Worm (Caenorhabditis elegans) whole organism, L4 larva: ENCODE results near the gene C35C5.8.

ENCODE experiments used
- D1046.2 ChIP-seq: fragments of 200-800 bp; sonication (Bioruptor generic); IDR thresholded peaks from 2 replicates; pipeline ENCODE4 v1.3.6; 2022; ENCODE audit warnings: missing genetic modification characterization, missing compliant biosample characterization
- F37D6.2 ChIP-seq: sonication (generic microtip); optimal IDR thresholded peaks from 2 replicates; lab custom pipeline; 2016; ENCODE audit warnings: mild to moderate bottlenecking, missing genetic modification characterization, missing compliant biosample characterization
- Y48G9A.11 ChIP-seq: fragments of 200-800 bp; sonication (Bioruptor generic); IDR thresholded peaks from 2 replicates; pipeline ENCODE4 v1.3.6; 2022; ENCODE audit warnings: missing genetic modification reagents, missing genetic modification characterization, missing compliant biosample characterization
- Y5F2A.4 ChIP-seq: fragments of 200-800 bp; sonication (Bioruptor generic); optimal IDR thresholded peaks from 2 replicates; lab custom pipeline; 2018; ENCODE audit warnings: mild to moderate bottlenecking, missing genetic modification characterization, missing compliant biosample characterization
- Y75B8A.6 ChIP-seq: fragments of 200-800 bp; sonication (Bioruptor generic); IDR thresholded peaks from 2 replicates; pipeline ENCODE4 v1.3.6; 2022; ENCODE audit warnings: missing genetic modification reagents, missing genetic modification characterization, missing compliant biosample characterization
- aha-1 ChIP-seq: fragments of 150-350 bp; peaks from one replicate; lab custom pipeline; 2014; ENCODE audit warnings: missing biosample characterization, missing genetic modification characterization
- ceh-32 ChIP-seq: sonication (generic microtip); optimal IDR thresholded peaks from 2 replicates; lab custom pipeline; 2016; ENCODE audit warnings: mild to moderate bottlenecking, missing genetic modification characterization, missing compliant biosample characterization; ENCODE audit not compliant: poor library complexity
- ceh-62 ChIP-seq: sonication (generic microtip); optimal IDR thresholded peaks from 2 replicates; lab custom pipeline; 2017; ENCODE audit warnings: missing biosample characterization, missing genetic modification characterization
- ces-1 ChIP-seq: fragments of 150-350 bp; sonication (generic microtip); optimal IDR thresholded peaks from 4 replicates; lab custom pipeline; 2014; ENCODE audit warnings: missing biosample characterization, missing genetic modification reagents, missing genetic modification characterization
- ctbp-1 ChIP-seq: fragments of 200-800 bp; sonication (Bioruptor generic); IDR thresholded peaks from 2 replicates; pipeline ENCODE4 v1.3.6; 2022; ENCODE audit warnings: missing genetic modification reagents, missing genetic modification characterization, missing compliant biosample characterization
- daf-12 ChIP-seq: fragments of 150-350 bp; optimal IDR thresholded peaks from 2 replicates; lab custom pipeline; 2014; ENCODE audit warnings: missing biosample characterization, missing genetic modification reagents, missing genetic modification characterization
- dpl-1 ChIP-seq: fragments of 150-350 bp; optimal IDR thresholded peaks from 2 replicates; lab custom pipeline; 2014; ENCODE audit warnings: missing biosample characterization, missing genetic modification reagents, missing genetic modification characterization
- fkh-10 ChIP-seq: fragments of 150-350 bp; optimal IDR thresholded peaks from 2 replicates; lab custom pipeline; 2014; ENCODE audit warnings: missing biosample characterization, missing genetic modification reagents, missing genetic modification characterization
- hlh-11 ChIP-seq: fragments of 200-800 bp; sonication (Bioruptor generic); optimal IDR thresholded peaks from 2 replicates; lab custom pipeline; 2018; ENCODE audit warnings: mild to moderate bottlenecking, missing genetic modification characterization, missing compliant biosample characterization
- hlh-30 ChIP-seq: sonication (generic microtip); optimal IDR thresholded peaks from 2 replicates; lab custom pipeline; 2017; ENCODE audit warnings: antibody characterized with exemption, mild to moderate bottlenecking, missing genetic modification characterization, missing compliant biosample characterization; ENCODE audit not compliant: insufficient read depth
- hmg-1.1 ChIP-seq: fragments of 200-800 bp; sonication (Bioruptor generic); IDR thresholded peaks from 2 replicates; pipeline ENCODE4 v1.3.6; 2022; ENCODE audit warnings: missing genetic modification reagents, missing genetic modification characterization, missing compliant biosample characterization
- lin-15B ChIP-seq: fragments of 150-350 bp; sonication (generic microtip); optimal IDR thresholded peaks from 3 replicates; lab custom pipeline; 2014; ENCODE audit warnings: missing biosample characterization, missing genetic modification characterization
- mdt-29 ChIP-seq: fragments of 200-800 bp; sonication (Bioruptor generic); IDR thresholded peaks from 2 replicates; pipeline ENCODE4 v1.3.6; 2022; ENCODE audit warnings: missing genetic modification reagents, missing genetic modification characterization, missing compliant biosample characterization
- nhr-111 ChIP-seq: fragments of 200-800 bp; sonication (Bioruptor generic); optimal IDR thresholded peaks from 2 replicates; lab custom pipeline; 2018; ENCODE audit warnings: mild to moderate bottlenecking, missing genetic modification characterization, missing compliant biosample characterization
- nhr-41 ChIP-seq: fragments of 200-800 bp; sonication (Bioruptor generic); IDR thresholded peaks from 2 replicates; pipeline ENCODE4 v1.3.6; 2022; ENCODE audit warnings: missing genetic modification reagents, missing genetic modification characterization, missing compliant biosample characterization
- nhr-48 ChIP-seq: sonication (generic microtip); optimal IDR thresholded peaks from 2 replicates; lab custom pipeline; 2016; ENCODE audit warnings: mild to moderate bottlenecking, missing genetic modification characterization, missing compliant biosample characterization
- nhr-76 ChIP-seq: fragments of 150-350 bp; optimal IDR thresholded peaks from 2 replicates; lab custom pipeline; 2014; ENCODE audit warnings: missing biosample characterization, missing genetic modification characterization
- set-16 ChIP-seq: fragments of 200-800 bp; sonication (Bioruptor generic); IDR thresholded peaks from 2 replicates; pipeline ENCODE4 v1.3.6; 2022; ENCODE audit warnings: missing genetic modification reagents, missing genetic modification characterization, missing compliant biosample characterization
- tag-97 ChIP-seq: fragments of 200-800 bp; sonication (Bioruptor generic); IDR thresholded peaks from 2 replicates; pipeline ENCODE4 v1.3.6; 2022; ENCODE audit warnings: missing genetic modification characterization, missing compliant biosample characterization
- unc-62 ChIP-seq, 3 experiments: fragments of 150-350 bp in 1 of 3; sonication (generic microtip); optimal IDR thresholded peaks in 2 of 3; peaks in 1 of 3; 1 replicate in 1 of 3; 2 replicates in 2 of 3; lab custom pipeline; 2014 to 2017; ENCODE audit warnings: missing biosample characterization in 3 of 3, missing genetic modification characterization in 3 of 3, missing genetic modification reagents in 3 of 3, missing genotype in 1 of 3
- zip-2 ChIP-seq: fragments of 150-350 bp; optimal IDR thresholded peaks from 2 replicates; lab custom pipeline; 2014; ENCODE audit warnings: missing biosample characterization, missing genetic modification characterization
- ztf-7 ChIP-seq: fragments of 150-350 bp; optimal IDR thresholded peaks from 2 replicates; lab custom pipeline; 2014; ENCODE audit warnings: missing biosample characterization, missing genetic modification characterization

The C35C5.8 gene

DNA sequence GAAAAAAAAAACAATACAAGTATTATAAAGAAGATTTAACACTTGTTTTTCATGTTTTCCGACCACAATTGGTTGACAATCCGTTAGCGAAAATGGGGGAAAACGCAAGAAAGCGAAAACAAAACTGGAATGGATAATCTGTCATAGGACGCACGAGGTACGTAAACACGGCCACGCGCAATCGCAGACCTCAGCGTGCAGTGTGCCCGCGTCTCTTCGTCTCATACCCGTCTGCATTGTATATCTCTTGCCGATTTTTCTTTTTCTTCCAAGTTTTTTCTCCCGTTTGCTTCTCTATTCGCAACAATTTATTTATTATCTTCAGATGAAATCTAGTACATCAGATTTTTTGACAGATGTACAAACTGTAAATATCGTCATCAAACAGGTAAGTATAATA is 30.3 kb downstream of the C35C5.8 start, which contains the start of gene trpp-9 (continued):
- TF ChIP-seq ceh-62 (no peak), hlh-11 (tag; lab: Kevin White, UChicago) (peak; percentile 71), ceh-32 (no peak)

- TF ChIP-seq Y5F2A.4 (GFP tag; lab: Kevin White, UChicago) (no peak), aha-1 (tag; lab: Kevin White, UChicago) (peak; percentile 50), fkh-10 (GFP tag; lab: Kevin White, UChicago) (peak; percentile 78), ces-1 (peak; percentile 23), D1046.2 (GFP tag; lab: Robert Waterston, UW) (no peak), hlh-30 (tag; lab: Kevin White, UChicago) (no peak), zip-2 (tag; lab: Kevin White, UChicago) (no peak), unc-62 (GFP tag; optimal IDR thresholded peaks at IDR 0.05 in 1 of 2; lab: Kevin White, UChicago) (peak in 1 of 2 experiments; percentile 6), unc-62 (tag; optimal IDR thresholded peaks at IDR 0.05; lab: Kevin White, UChicago) (no peak)
These were observed 36.5 kb downstream of the C35C5.8 start for ce11 chrX:11569744-11570359.

- peak; percentile 47 for TF ChIP-seq hlh-30 (tag; lab: Kevin White, UChicago)
- TF ChIP-seq mdt-29 (GFP tag; lab: Robert Waterston, UW): no peak
- TF ChIP-seq hmg-1.1: 0 out of 2 replicates have a peak, but pooled peaks have one; percentile 16
- TF ChIP-seq ctbp-1 (GFP tag; lab: Robert Waterston, UW): 0 out of 2 replicates have a peak, but pooled peaks have one; percentile 49
- TF ChIP-seq, all 104 proteins: peak for 3
These were observed 38.3 kb downstream of the C35C5.8 start for ce11 chrX:11571714-11572113.

DNA sequence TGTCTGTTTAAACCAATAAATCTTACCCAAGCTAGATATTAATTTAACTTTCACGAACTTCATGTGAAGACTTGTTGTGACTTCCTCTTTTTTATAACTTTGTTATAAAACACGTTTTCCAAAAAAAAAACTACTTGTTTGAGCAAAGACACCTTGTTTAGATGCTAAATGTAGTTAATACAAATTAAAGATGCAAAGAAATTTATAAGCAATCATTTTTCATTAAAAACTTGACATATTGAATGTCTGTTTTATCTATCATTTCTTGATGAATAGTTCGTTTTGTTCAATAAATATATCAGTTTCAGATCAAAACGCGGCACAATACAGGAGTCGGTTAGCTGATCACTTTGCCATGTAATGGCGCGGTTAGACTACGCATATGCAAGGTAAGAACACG is 38.8 kb downstream of the C35C5.8 start, which contains the start of gene frm-3:
Gene frm-3, plus strand, starts transcription at position 301 of the 400 bp plus-strand sequence.
- TF ChIP-seq F37D6.2 (tag; lab: Kevin White, UChicago): no peak
- TF ChIP-seq unc-62 (GFP tag; optimal IDR thresholded peaks at IDR 0.05 in 1 of 2; lab: Kevin White, UChicago): peak in 1 of 2 experiments; percentile 49
- no peak for TF ChIP-seq unc-62 (tag; optimal IDR thresholded peaks at IDR 0.05; lab: Kevin White, UChicago)

ce11 chrX:11574167-11574566 is 40.8 kb downstream of the C35C5.8 start:
- TF ChIP-seq Y75B8A.6 (GFP tag; lab: Robert Waterston, UW) (no peak), F37D6.2 (tag; lab: Kevin White, UChicago) (no peak), nhr-41 (GFP tag; lab: Robert Waterston, UW) (no peak), nhr-48 (tag; lab: Kevin White, UChicago) (no peak), nhr-111 (no peak), ztf-7 (tag; lab: Kevin White, UChicago) (no peak), unc-62 (GFP tag; optimal IDR thresholded peaks at IDR 0.05 in 1 of 2; lab: Kevin White, UChicago) (peak in 1 of 2 experiments; percentile 98), unc-62 (tag; optimal IDR thresholded peaks at IDR 0.05; lab: Kevin White, UChicago) (no peak), aha-1 (tag; lab: Kevin White, UChicago) (peak; percentile 82)
- TF ChIP-seq, all 104 proteins: peak for 2

DNA sequence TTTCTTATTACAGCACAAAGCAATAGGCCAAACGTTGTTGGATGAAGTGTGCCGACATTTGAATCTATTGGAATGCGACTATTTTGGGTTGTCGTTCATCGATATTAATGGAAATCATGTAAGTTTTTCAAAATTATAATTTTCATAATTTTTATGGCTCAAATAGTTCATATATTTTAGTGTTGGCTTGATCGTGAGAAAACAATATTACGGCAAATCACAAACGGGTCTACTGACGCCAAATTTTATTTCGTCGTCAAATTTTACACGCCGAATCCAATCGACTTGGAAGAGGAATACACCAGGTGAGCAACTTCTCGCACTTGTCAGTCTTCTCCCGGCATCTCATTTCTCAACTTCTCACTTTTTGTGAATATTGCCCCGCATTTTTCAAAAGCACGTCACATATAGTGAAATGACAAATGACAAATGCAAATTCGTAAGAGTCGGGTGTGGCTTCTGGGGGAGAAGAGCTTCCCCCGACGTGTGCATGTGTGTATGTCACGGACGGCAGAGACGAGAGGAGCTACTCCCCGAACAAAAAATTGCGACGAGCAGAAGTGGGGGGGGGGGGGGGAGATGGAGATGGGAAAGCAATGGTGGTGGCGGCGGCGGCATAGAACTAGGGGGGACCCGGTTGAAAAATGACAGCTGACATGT is 43.2 kb downstream of the C35C5.8 start:
- TF ChIP-seq unc-62 (GFP tag; optimal IDR thresholded peaks at IDR 0.05 in 1 of 2; lab: Kevin White, UChicago): peak in 1 of 2 experiments; percentile 98
- no peak for TF ChIP-seq unc-62 (tag; optimal IDR thresholded peaks at IDR 0.05; lab: Kevin White, UChicago)
- 0 out of 2 replicates have a peak, but pooled peaks have one; percentile 38 for TF ChIP-seq hmg-1.1
- peak; percentile 37 for TF ChIP-seq hlh-11 (tag; lab: Kevin White, UChicago)
- no peak for TF ChIP-seq Y48G9A.11
- no peak for TF ChIP-seq lin-15B (tag; lab: Kevin White, UChicago)
- peak; percentile 91 for TF ChIP-seq aha-1 (tag; lab: Kevin White, UChicago)
- TF ChIP-seq tag-97 (GFP tag; lab: Robert Waterston, UW): peak; percentile 76; the same call in 1 of the 2 replicates
- TF ChIP-seq set-16 (GFP tag; lab: Robert Waterston, UW): peak; percentile 76

ce11 chrX:11585375-11585774 is 52.0 kb downstream of the C35C5.8 start, which contains the start of gene abts-2:
abts-2 (plus strand) TSS chrX:11585675.
- TF ChIP-seq nhr-76: no peak
- TF ChIP-seq daf-12 (tag; lab: Kevin White, UChicago): no peak
- no peak for TF ChIP-seq D1046.2 (GFP tag; lab: Robert Waterston, UW)
- TF ChIP-seq dpl-1 (GFP tag; lab: Kevin White, UChicago): no peak
